Worm (Caenorhabditis elegans) whole organism, L2 larva: Measurements from ENCODE around the gene atg-18.
A peak's percentile ranks its signal among the peaks of the same experiment; 100 is the strongest.

ENCODE experiments used
- C34F6.9 ChIP-seq: fragments of 150-350 bp; optimal IDR thresholded peaks from 2 replicates; lab custom pipeline; 2014; ENCODE audit warnings: missing biosample characterization, missing genetic modification characterization
- F13H6.1 ChIP-seq: sonication (generic microtip); optimal IDR thresholded peaks from 2 replicates; lab custom pipeline; 2016; ENCODE audit warnings: missing genetic modification characterization, missing compliant biosample characterization
- ZK546.5 ChIP-seq: sonication (generic microtip); optimal IDR thresholded peaks from 2 replicates; lab custom pipeline; 2017; ENCODE audit warnings: missing biosample characterization, missing genetic modification characterization
- alr-1 ChIP-seq: fragments of 150-350 bp; optimal IDR thresholded peaks from 2 replicates; lab custom pipeline; 2014; ENCODE audit warnings: missing biosample characterization, missing genetic modification characterization
- ama-1 ChIP-seq: fragments of 150-350 bp; optimal IDR thresholded peaks from 2 replicates; lab custom pipeline; 2018; ENCODE audit warnings: inconsistent platforms
- blmp-1 ChIP-seq: sonication (generic microtip); optimal IDR thresholded peaks from 2 replicates; lab custom pipeline; 2017; ENCODE audit warnings: missing genetic modification characterization, mild to moderate bottlenecking, missing compliant biosample characterization, antibody characterized with exemption, moderate library complexity; ENCODE audit not compliant: insufficient read depth
- ceh-16 ChIP-seq: fragments of 150-350 bp; optimal IDR thresholded peaks from 2 replicates; lab custom pipeline; 2014; ENCODE audit warnings: missing biosample characterization, missing genetic modification characterization
- ceh-82 ChIP-seq: fragments of 150-350 bp; optimal IDR thresholded peaks from 2 replicates; lab custom pipeline; 2014; ENCODE audit warnings: missing biosample characterization, missing genetic modification characterization
- crh-2 ChIP-seq: sonication (generic microtip); optimal IDR thresholded peaks from 2 replicates; lab custom pipeline; 2017; ENCODE audit warnings: missing biosample characterization, missing genetic modification characterization
- dmd-4 ChIP-seq: sonication (generic microtip); optimal IDR thresholded peaks from 2 replicates; lab custom pipeline; 2017; ENCODE audit warnings: missing biosample characterization, missing genetic modification characterization
- egl-27 ChIP-seq: sonication (generic microtip); optimal IDR thresholded peaks from 3 replicates; lab custom pipeline; 2017; ENCODE audit warnings: missing biosample characterization, missing genetic modification reagents, missing genetic modification characterization
- elt-1 ChIP-seq: fragments of 150-350 bp; optimal IDR thresholded peaks from 2 replicates; lab custom pipeline; 2014; ENCODE audit warnings: missing biosample characterization, missing genetic modification characterization
- fos-1 ChIP-seq: fragments of 150-350 bp; optimal IDR thresholded peaks from 2 replicates; lab custom pipeline; 2014; ENCODE audit warnings: missing biosample characterization, missing genetic modification characterization
- gmeb-1 ChIP-seq: fragments of 150-350 bp; optimal IDR thresholded peaks from 2 replicates; lab custom pipeline; 2014; ENCODE audit warnings: missing biosample characterization, missing genetic modification characterization
- lin-11 ChIP-seq: fragments of 150-350 bp; sonication (generic microtip); optimal IDR thresholded peaks from 2 replicates; lab custom pipeline; 2014; ENCODE audit warnings: missing biosample characterization, missing genetic modification characterization, inconsistent platforms, mixed read lengths
- lin-13 ChIP-seq: fragments of 150-350 bp; optimal IDR thresholded peaks from 2 replicates; lab custom pipeline; 2014; ENCODE audit warnings: missing biosample characterization, missing genetic modification reagents, missing genetic modification characterization
- lin-39 ChIP-seq: fragments of 150-350 bp; optimal IDR thresholded peaks from 2 replicates; lab custom pipeline; 2014; ENCODE audit warnings: missing biosample characterization, missing genetic modification reagents, missing genetic modification characterization
- lsy-2 ChIP-seq, 2 experiments: fragments of 150-350 bp in 1 of 2; sonication (generic microtip) in 1 of 2; optimal IDR thresholded peaks; 2 replicates each; lab custom pipeline; 2014 to 2017; ENCODE audit warnings: missing biosample characterization in 2 of 2, missing genetic modification characterization in 2 of 2
- mab-5 ChIP-seq: fragments of 150-350 bp; optimal IDR thresholded peaks from 2 replicates; lab custom pipeline; 2014; ENCODE audit warnings: missing biosample characterization, missing genetic modification characterization
- mbf-1 ChIP-seq: sonication (generic microtip); optimal IDR thresholded peaks from 2 replicates; lab custom pipeline; 2017; ENCODE audit warnings: missing biosample characterization, missing genetic modification characterization
- mdl-1 ChIP-seq, 2 experiments: fragments of 150-350 bp in 1 of 2; sonication (generic microtip) in 1 of 2; optimal IDR thresholded peaks; 2 replicates each; lab custom pipeline; 2017; ENCODE audit warnings: missing biosample characterization in 2 of 2, missing genetic modification characterization in 2 of 2
- nhr-10 ChIP-seq: sonication (generic microtip); optimal IDR thresholded peaks from 2 replicates; lab custom pipeline; 2017; ENCODE audit warnings: missing biosample characterization, missing genetic modification characterization
- nhr-11 ChIP-seq: fragments of 150-350 bp; optimal IDR thresholded peaks from 2 replicates; lab custom pipeline; 2014; ENCODE audit warnings: missing biosample characterization, missing genetic modification characterization
- nhr-129 ChIP-seq: fragments of 150-350 bp; optimal IDR thresholded peaks from 2 replicates; lab custom pipeline; 2014; ENCODE audit warnings: missing biosample characterization, missing genetic modification characterization
- nhr-23 ChIP-seq: fragments of 150-350 bp; optimal IDR thresholded peaks from 2 replicates; lab custom pipeline; 2014; ENCODE audit warnings: missing biosample characterization, missing genetic modification reagents, missing genetic modification characterization
- nhr-25 ChIP-seq: fragments of 150-350 bp; sonication (generic microtip); optimal IDR thresholded peaks from 3 replicates; lab custom pipeline; 2014; ENCODE audit warnings: missing biosample characterization, missing genetic modification characterization
- nhr-6 ChIP-seq: fragments of 150-350 bp; optimal IDR thresholded peaks from 2 replicates; lab custom pipeline; 2014; ENCODE audit warnings: missing biosample characterization, missing genetic modification characterization
- sem-4 ChIP-seq: fragments of 150-350 bp; optimal IDR thresholded peaks from 2 replicates; lab custom pipeline; 2014; ENCODE audit warnings: missing biosample characterization, missing genetic modification reagents, missing genetic modification characterization
- skn-1 ChIP-seq: sonication (generic microtip); optimal IDR thresholded peaks from 2 replicates; lab custom pipeline; 2017; ENCODE audit warnings: missing biosample characterization, missing genetic modification characterization
- sma-3 ChIP-seq: sonication (generic microtip); optimal IDR thresholded peaks from 2 replicates; lab custom pipeline; 2016; ENCODE audit warnings: missing genetic modification reagents, missing genetic modification characterization, missing compliant biosample characterization
- sma-9 ChIP-seq, 2 experiments: fragments of 150-350 bp in 1 of 2; sonication (generic microtip) in 1 of 2; optimal IDR thresholded peaks; 2 replicates each; lab custom pipeline; 2014 to 2016; ENCODE audit warnings: missing genetic modification characterization in 2 of 2, mild to moderate bottlenecking in 1 of 2, missing biosample characterization in 1 of 2, missing compliant biosample characterization in 1 of 2, missing genetic modification reagents in 1 of 2, moderate library complexity in 1 of 2
- snpc-4 ChIP-seq: fragments of 150-350 bp; optimal IDR thresholded peaks from 2 replicates; lab custom pipeline; 2014; ENCODE audit warnings: missing biosample characterization, missing genetic modification characterization
- unc-39 ChIP-seq: fragments of 150-350 bp; optimal IDR thresholded peaks from 2 replicates; lab custom pipeline; 2014; ENCODE audit warnings: missing biosample characterization, missing genetic modification characterization
- unc-55 ChIP-seq: fragments of 150-350 bp; sonication (generic microtip); optimal IDR thresholded peaks from 3 replicates; lab custom pipeline; 2014; ENCODE audit warnings: missing biosample characterization, missing genetic modification reagents, missing genetic modification characterization
- unc-62 ChIP-seq: fragments of 150-350 bp; optimal IDR thresholded peaks from 2 replicates; lab custom pipeline; 2014; ENCODE audit warnings: missing biosample characterization, missing genetic modification reagents, missing genetic modification characterization
- ztf-1 ChIP-seq: fragments of 200-800 bp; sonication (Bioruptor generic); conservative IDR thresholded peaks from 2 replicates; pipeline ENCODE4 v1.3.6; 2022; ENCODE audit warnings: missing genetic modification characterization, missing compliant biosample characterization
- ztf-11 ChIP-seq: sonication (generic microtip); optimal IDR thresholded peaks from 2 replicates; lab custom pipeline; 2017; ENCODE audit warnings: missing biosample characterization, missing genetic modification characterization

atg-18 gene

DNA sequence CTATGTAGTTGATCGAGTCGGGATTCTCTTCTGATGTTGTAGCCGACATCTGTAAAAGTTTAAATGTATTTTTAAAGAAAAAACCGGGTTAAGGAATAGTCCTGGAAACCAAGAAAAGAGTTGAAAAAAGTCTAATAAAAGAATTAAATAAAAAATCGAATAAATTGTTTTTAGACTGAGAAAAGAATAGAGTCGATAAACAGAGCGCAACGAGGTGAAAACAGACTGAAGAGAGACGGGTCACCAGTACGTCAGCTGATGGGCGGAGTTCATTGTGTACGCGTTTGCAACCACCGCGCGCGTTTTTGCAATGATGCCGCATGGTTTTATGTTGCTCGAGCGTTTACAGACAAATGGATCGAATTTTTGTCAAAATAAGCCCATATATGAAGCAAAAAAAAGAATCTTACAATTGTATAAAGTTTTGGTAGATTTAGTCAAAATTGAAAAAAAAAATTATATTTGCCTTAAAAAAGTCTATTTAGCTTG lies at the start of gene atg-18:
Gene atg-18 (minus strand): TSS at position 51 of the 489 bp plus-strand sequence.
- peak; percentile 73 for TF ChIP-seq gmeb-1 (tag; lab: Kevin White, UChicago)
- peak; percentile 9 for TF ChIP-seq unc-62 (GFP tag; lab: Kevin White, UChicago)
- TF ChIP-seq dmd-4 (tag; lab: Kevin White, UChicago) = no peak
- no peak for TF ChIP-seq lin-39 (tag; lab: Kevin White, UChicago)
- peak; percentile 77 for TF ChIP-seq unc-55 (GFP tag; lab: Kevin White, UChicago)
- peak; percentile 22 for TF ChIP-seq snpc-4 (tag; lab: Kevin White, UChicago)
- TF ChIP-seq nhr-6 (tag; lab: Kevin White, UChicago) = no peak
- peak; percentile 84 for TF ChIP-seq nhr-129
- TF ChIP-seq lin-13 (GFP tag; lab: Kevin White, UChicago) = peak; percentile 63
- peak; percentile 70 for TF ChIP-seq F13H6.1 (tag; lab: Kevin White, UChicago)
- TF ChIP-seq sem-4 = peak; percentile 56
- TF ChIP-seq ama-1 (lab: Kevin White, UChicago) = peak; percentile 6
- TF ChIP-seq alr-1 (tag; lab: Kevin White, UChicago) = no peak
- peak; percentile 81 for TF ChIP-seq lin-11 (tag; lab: Kevin White, UChicago)
- peak; percentile 45 for TF ChIP-seq mab-5 (tag; lab: Kevin White, UChicago)
- peak; percentile 56 for TF ChIP-seq sma-9 (GFP tag; optimal IDR thresholded peaks at IDR 0.05; lab: Kevin White, UChicago)
- TF ChIP-seq sma-9 (tag; optimal IDR thresholded peaks at IDR 0.05; lab: Kevin White, UChicago) = no peak
- peak; percentile 2 for TF ChIP-seq egl-27 (tag; lab: Kevin White, UChicago)
- TF ChIP-seq C34F6.9 (tag; lab: Kevin White, UChicago) = peak; percentile 73
- TF ChIP-seq ZK546.5 (tag; lab: Kevin White, UChicago) = no peak
- TF ChIP-seq fos-1 (tag; lab: Kevin White, UChicago) = peak; percentile 64
- peak; percentile 64 for TF ChIP-seq blmp-1 (tag; lab: Kevin White, UChicago)
- no peak for TF ChIP-seq nhr-10 (tag; lab: Kevin White, UChicago)
- TF ChIP-seq sma-3 (GFP tag; lab: Kevin White, UChicago) = peak; percentile 71
- peak in 1 of 2 experiments; percentile 76 for TF ChIP-seq lsy-2 (tag; optimal IDR thresholded peaks at IDR 0.05; lab: Kevin White, UChicago)
- TF ChIP-seq crh-2 (tag; lab: Kevin White, UChicago) = peak; percentile 67

DNA sequence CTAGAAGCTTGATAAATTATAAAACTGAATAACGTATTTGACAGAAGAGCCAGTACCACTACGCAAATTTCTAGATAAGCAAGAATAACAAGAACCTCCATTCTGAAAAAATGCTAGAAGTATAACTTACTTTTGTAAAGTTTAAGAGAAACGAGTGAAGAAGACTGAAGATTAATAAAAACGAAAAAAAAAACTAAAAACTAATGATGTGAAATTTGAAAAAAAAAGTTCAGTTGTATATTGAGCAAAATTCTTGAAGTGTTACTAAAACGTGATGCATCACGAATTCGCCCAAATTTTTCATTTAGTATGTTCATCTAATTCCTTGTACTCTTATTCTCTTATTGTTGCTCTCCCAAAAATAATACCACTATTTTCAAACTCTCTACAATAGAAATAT lies 46.1 kb upstream of the atg-18 start, which contains the start of gene ZC190.6:
Gene ZC190.6 (minus strand): TSS at position 101 of the 400 bp plus-strand sequence.
- no peak for TF ChIP-seq ceh-82 (tag; lab: Kevin White, UChicago)
- TF ChIP-seq ztf-1 (GFP tag; lab: Robert Waterston, UW) = no peak
- TF ChIP-seq nhr-10 (tag; lab: Kevin White, UChicago) = no peak
- TF ChIP-seq, all 48 proteins: peak for 0

DNA sequence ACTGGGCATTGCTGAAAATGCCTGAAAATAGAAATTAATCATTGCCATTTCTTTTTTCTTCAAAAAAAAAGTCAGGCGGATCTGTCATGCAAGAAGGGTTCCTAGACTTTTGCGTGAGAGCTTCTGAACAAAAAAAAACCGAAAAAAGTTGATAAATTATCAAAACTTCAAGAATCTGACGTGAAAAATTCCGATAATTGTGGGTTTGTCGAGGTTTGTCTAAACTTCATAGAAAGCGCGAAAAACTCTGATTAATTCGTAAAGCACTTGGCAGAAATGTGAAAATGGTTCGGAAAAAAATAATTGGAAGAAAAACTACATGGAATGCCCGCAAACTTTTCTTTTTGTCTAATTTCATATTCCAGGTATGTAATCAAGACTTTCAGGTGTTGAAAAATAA lies 42.4 kb upstream of the atg-18 start, which contains the start of gene ZC190.5:
Gene ZC190.5 (minus strand): TSS at position 101 of the 400 bp plus-strand sequence.
- TF ChIP-seq mdl-1 (tag; optimal IDR thresholded peaks at IDR 0.05; lab: Kevin White, UChicago) (no peak), sem-4 (no peak), unc-39 (tag; lab: Kevin White, UChicago) (no peak), nhr-23 (tag; lab: Kevin White, UChicago) (no peak), nhr-11 (tag; lab: Kevin White, UChicago) (no peak), ztf-11 (tag; lab: Kevin White, UChicago) (no peak), elt-1 (tag; lab: Kevin White, UChicago) (no peak), unc-55 (GFP tag; lab: Kevin White, UChicago) (no peak), skn-1 (tag; lab: Kevin White, UChicago) (no peak), nhr-6 (tag; lab: Kevin White, UChicago) (no peak), mbf-1 (tag; lab: Kevin White, UChicago) (no peak), ceh-16 (tag; lab: Kevin White, UChicago) (no peak), nhr-25 (tag; lab: Kevin White, UChicago) (no peak), gmeb-1 (tag; lab: Kevin White, UChicago) (no peak), ama-1 (lab: Kevin White, UChicago) (no peak)
